Worm (Caenorhabditis elegans): Measurements from ENCODE around the gene F41E6.17.

F41E6.17 gene

ce11 chrV:8636907-8637306 is 13.0 kb downstream of the F41E6.17 start, which contains the start of gene grl-12:
Gene grl-12, minus strand, starts transcription at chrV:8637007.
- no peak for TF ChIP-seq ztf-29 (GFP tag; IDR thresholded peaks at IDR 0.05)
- no peak for TF ChIP-seq med-1 (GFP tag; optimal IDR thresholded peaks at IDR 0.05; ENCODE audit: insufficient read depth)
- TF ChIP-seq klf-2 (GFP tag; conservative IDR thresholded peaks at IDR 0.05): no peak
- TF ChIP-seq cog-1 (tag; optimal IDR thresholded peaks at IDR 0.05): no peak
- no peak for TF ChIP-seq ztf-23 (GFP tag; IDR thresholded peaks at IDR 0.05)
- no peak for TF ChIP-seq T22C8.4 (GFP tag; IDR thresholded peaks at IDR 0.05)
- no peak for TF ChIP-seq ref-1 (GFP tag; conservative IDR thresholded peaks at IDR 0.05)
- TF ChIP-seq tab-1 (GFP tag; IDR thresholded peaks at IDR 0.05): no peak
- no peak for TF ChIP-seq flt-1 (GFP tag; IDR thresholded peaks at IDR 0.05)

DNA sequence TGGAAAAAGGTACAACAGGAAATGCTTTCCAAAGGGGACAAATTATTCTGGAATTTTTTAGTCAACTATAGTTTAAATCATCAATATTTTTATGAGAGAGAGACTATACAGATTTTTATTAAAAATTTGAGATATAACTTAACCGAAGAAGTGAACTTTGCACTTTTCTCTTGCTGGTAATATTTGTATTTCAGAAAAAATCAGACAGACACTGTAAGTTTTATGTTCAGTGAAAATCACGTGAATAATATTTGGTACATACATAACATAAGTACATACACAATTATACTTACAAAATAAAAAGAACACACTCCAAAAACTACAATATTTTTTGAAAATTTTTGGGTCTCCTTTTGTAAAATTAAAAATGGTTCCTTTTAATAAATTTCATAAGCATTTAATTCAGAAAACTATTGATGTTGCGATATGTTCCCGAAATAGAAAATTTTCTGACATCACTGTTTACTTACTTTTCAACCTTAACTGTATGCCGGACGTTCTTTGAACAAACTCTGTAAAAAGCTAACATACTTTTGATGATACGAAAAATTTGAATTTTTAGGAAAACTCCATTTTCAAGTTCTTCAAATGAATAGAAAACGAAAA is 13.9 kb downstream of the F41E6.17 start, which contains the start of the genes F28A12.10 and acd-4:
Gene F28A12.10, minus strand, starts transcription at position 101 of the 606 bp plus-strand sequence.
Gene acd-4, plus strand, starts transcription at position 556 of the 606 bp plus-strand sequence.
- TF ChIP-seq tab-1 (GFP tag; IDR thresholded peaks at IDR 0.05) (no peak), flt-1 (GFP tag; IDR thresholded peaks at IDR 0.05) (no peak), ztf-23 (GFP tag; IDR thresholded peaks at IDR 0.05) (no peak), cog-1 (tag; optimal IDR thresholded peaks at IDR 0.05) (no peak)

- TF ChIP-seq cog-1 (tag; optimal IDR thresholded peaks at IDR 0.05): no peak
These were observed 17.4 kb downstream of the F41E6.17 start, which contains the start of gene F28A12.3 for ce11 chrV:8641266-8641665. Gene F28A12.3, minus strand, starts transcription at chrV:8641366.

- no peak for TF ChIP-seq ref-1 (GFP tag; conservative IDR thresholded peaks at IDR 0.05)
- TF ChIP-seq ztf-23 (GFP tag; IDR thresholded peaks at IDR 0.05): no peak
- TF ChIP-seq T22C8.4 (GFP tag; IDR thresholded peaks at IDR 0.05): no peak
- no peak for TF ChIP-seq tab-1 (GFP tag; IDR thresholded peaks at IDR 0.05)
- no peak for TF ChIP-seq ztf-29 (GFP tag; IDR thresholded peaks at IDR 0.05)
- no peak for TF ChIP-seq klf-2 (GFP tag; conservative IDR thresholded peaks at IDR 0.05)
- no peak for TF ChIP-seq flt-1 (GFP tag; IDR thresholded peaks at IDR 0.05)
- TF ChIP-seq cog-1 (tag; optimal IDR thresholded peaks at IDR 0.05): no peak
These were observed 19.2 kb downstream of the F41E6.17 start, which contains the start of gene asp-13 for ce11 chrV:8643093-8643492. Gene asp-13, minus strand, starts transcription at chrV:8643193.

DNA sequence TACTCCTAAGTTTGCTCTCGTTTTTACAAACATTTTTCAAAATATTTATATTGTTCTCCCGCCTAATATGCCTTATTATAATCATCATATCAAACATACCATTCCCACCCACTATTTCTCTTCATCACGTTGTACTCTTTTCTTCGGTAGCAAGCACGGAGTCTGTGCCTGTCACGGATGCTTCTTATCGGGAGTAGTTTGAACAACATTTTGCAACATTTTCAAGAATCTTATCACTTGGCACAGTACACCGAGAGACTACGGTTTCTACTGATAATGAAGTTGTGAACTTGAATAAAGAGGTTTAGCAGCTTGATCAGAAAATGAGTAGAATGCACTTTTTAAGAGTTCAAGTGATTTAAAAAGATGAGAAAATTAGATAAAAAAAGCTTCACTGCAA is 24.4 kb downstream of the F41E6.17 start:
- TF ChIP-seq med-1 (GFP tag; optimal IDR thresholded peaks at IDR 0.05; ENCODE audit: insufficient read depth): no peak
- TF ChIP-seq klf-2 (GFP tag; conservative IDR thresholded peaks at IDR 0.05): no peak
- TF ChIP-seq flt-1 (GFP tag; IDR thresholded peaks at IDR 0.05): no peak
- no peak for TF ChIP-seq cog-1 (tag; optimal IDR thresholded peaks at IDR 0.05)
- TF ChIP-seq ztf-23 (GFP tag; IDR thresholded peaks at IDR 0.05): no peak
- TF ChIP-seq ref-1 (GFP tag; conservative IDR thresholded peaks at IDR 0.05): no peak

ce11 chrV:8650365-8650764 is 26.5 kb downstream of the F41E6.17 start:
- TF ChIP-seq ztf-29 (GFP tag; IDR thresholded peaks at IDR 0.05) (no peak), med-1 (GFP tag; optimal IDR thresholded peaks at IDR 0.05; ENCODE audit: insufficient read depth) (no peak), T22C8.4 (GFP tag; IDR thresholded peaks at IDR 0.05) (no peak), ztf-23 (GFP tag; IDR thresholded peaks at IDR 0.05) (no peak), ref-1 (GFP tag; conservative IDR thresholded peaks at IDR 0.05) (no peak), klf-2 (GFP tag; conservative IDR thresholded peaks at IDR 0.05) (no peak), cog-1 (tag; optimal IDR thresholded peaks at IDR 0.05) (no peak), tab-1 (GFP tag; IDR thresholded peaks at IDR 0.05) (no peak), flt-1 (GFP tag; IDR thresholded peaks at IDR 0.05) (no peak)

DNA sequence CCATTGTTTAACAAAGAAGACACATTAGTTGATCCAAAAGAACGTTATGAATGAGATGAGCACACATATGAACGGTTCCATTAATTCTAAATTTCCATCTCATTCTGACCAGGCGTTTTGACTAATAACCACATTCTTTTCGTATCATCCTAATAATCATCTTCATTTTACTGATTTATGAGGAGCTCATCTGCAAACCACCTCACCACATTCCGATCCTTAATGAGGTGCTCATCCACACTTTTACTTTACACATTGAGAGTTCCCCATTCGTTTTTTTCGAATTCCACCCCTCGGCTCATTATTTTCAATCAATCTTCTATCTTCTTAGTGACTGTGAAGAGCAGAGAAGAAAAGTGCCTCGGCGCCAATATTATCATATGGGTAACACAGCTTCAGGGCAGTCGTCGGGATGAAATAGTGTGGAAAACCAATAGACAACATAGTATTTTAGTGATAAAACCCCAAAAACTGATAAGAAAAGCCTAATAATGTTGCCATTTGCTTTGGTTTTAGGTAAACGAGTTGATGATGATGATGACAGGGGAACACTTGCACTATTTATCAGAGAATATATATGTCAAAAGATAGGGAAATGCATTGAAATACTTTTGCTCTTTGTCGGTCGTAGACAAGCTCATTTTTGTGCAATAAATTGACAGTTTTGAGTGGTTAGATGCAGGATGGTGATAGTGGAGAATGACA is 27.3 kb downstream of the F41E6.17 start:
- no peak for TF ChIP-seq med-1 (GFP tag; optimal IDR thresholded peaks at IDR 0.05; ENCODE audit: insufficient read depth)
- TF ChIP-seq T22C8.4 (GFP tag; IDR thresholded peaks at IDR 0.05): no peak
- TF ChIP-seq ref-1 (GFP tag; conservative IDR thresholded peaks at IDR 0.05): no peak
- no peak for TF ChIP-seq ztf-23 (GFP tag; IDR thresholded peaks at IDR 0.05)
- no peak for TF ChIP-seq tab-1 (GFP tag; IDR thresholded peaks at IDR 0.05)
- no peak for TF ChIP-seq ztf-29 (GFP tag; IDR thresholded peaks at IDR 0.05)
- no peak for TF ChIP-seq klf-2 (GFP tag; conservative IDR thresholded peaks at IDR 0.05)
- no peak for TF ChIP-seq cog-1 (tag; optimal IDR thresholded peaks at IDR 0.05)
- TF ChIP-seq flt-1 (GFP tag; IDR thresholded peaks at IDR 0.05): no peak

DNA sequence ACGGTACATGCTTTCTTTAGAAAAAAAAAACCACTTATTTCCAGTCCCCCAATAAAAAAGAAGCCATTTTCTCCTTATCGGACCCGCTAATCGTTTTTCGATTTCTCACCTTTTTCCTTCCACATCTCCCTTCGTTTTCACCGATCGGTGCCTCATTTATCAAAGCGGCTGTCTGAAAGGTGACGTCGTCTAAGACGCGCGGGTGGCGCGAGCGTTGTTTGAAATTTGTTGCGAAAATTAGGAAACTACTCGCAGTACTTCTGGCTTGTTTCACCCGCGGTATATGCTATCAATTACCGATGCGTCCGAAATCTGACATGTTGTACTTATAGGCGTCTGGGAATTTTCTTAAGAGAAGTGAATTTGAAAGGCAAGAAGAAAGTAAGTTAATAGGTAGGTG is 28.3 kb downstream of the F41E6.17 start:
- TF ChIP-seq ref-1 (GFP tag; conservative IDR thresholded peaks at IDR 0.05): no peak

- TF ChIP-seq ztf-29 (GFP tag; IDR thresholded peaks at IDR 0.05) (no peak), ref-1 (GFP tag; conservative IDR thresholded peaks at IDR 0.05) (no peak), klf-2 (GFP tag; conservative IDR thresholded peaks at IDR 0.05) (no peak), tab-1 (GFP tag; IDR thresholded peaks at IDR 0.05) (no peak), T22C8.4 (GFP tag; IDR thresholded peaks at IDR 0.05) (no peak), cog-1 (tag; optimal IDR thresholded peaks at IDR 0.05) (no peak), med-1 (GFP tag; optimal IDR thresholded peaks at IDR 0.05; ENCODE audit: insufficient read depth) (no peak), flt-1 (GFP tag; IDR thresholded peaks at IDR 0.05) (no peak), ztf-23 (GFP tag; IDR thresholded peaks at IDR 0.05) (no peak)
These were observed 29.4 kb downstream of the F41E6.17 start for ce11 chrV:8653080-8653821.
